Worm (Caenorhabditis elegans): Measurements from ENCODE around the gene F10C1.9.

Gene F10C1.9

ce11 chrII:5754168-5754567, 9.1 kb upstream of the F10C1.9 start, which contains the start of gene F10C1.8:
F10C1.8 (plus strand) TSS chrII:5754468.
- TF ChIP-seq unc-62 (GFP tag; optimal IDR thresholded peaks at IDR 0.05) = no peak

DNA sequence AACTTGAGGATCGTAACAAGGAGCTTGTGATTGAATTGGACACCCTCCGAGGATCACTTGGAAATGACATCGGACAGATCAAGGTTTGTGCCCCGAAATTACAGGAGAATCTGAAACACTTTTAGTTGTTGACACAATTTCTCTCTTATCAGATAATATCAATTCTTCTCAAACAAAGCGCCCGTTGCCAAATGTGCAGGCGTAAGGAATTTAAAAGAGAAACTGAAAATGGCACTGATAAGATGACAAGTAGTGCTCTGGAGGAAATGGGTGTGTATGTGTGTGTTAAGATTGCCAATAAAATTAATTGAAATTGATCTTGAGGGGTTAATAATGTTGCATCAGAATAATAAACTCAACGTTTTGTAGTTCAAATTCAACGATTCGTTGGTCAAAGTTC, 6.3 kb upstream of the F10C1.9 start:
- no peak for TF ChIP-seq unc-62 (GFP tag; optimal IDR thresholded peaks at IDR 0.05)

ce11 chrII:5749733-5750238, 4.7 kb upstream of the F10C1.9 start, which contains the start of gene ifb-2:
ifb-2 (plus strand) TSS chrII:5750188.
- TF ChIP-seq unc-62 (GFP tag; optimal IDR thresholded peaks at IDR 0.05) = no peak

- TF ChIP-seq unc-62 (GFP tag; optimal IDR thresholded peaks at IDR 0.05) = no peak
Observed at ce11 chrII:5748395-5748794, 3.3 kb upstream of the F10C1.9 start.

DNA sequence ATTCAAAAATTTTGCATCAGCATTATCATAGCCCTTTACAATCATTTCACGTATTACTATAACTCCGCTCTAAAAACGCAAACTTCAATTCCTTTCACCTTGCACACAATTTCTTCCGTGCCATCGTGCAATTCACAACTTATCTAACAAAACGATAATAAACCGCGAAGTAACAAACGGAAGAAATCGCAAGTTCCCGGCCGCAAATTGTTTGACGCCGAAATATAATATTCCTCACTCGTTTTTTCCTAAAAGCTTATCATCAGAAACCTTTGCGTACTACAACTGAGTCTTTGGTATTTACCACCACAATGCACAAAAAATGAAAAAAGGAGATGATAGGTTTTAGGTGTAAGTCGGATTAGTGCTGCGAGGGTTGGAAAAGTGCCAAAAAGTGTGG, 2.2 kb upstream of the F10C1.9 start:
- TF ChIP-seq unc-62 (GFP tag; optimal IDR thresholded peaks at IDR 0.05) = no peak

- TF ChIP-seq unc-62 (GFP tag; optimal IDR thresholded peaks at IDR 0.05) = no peak
Observed at ce11 chrII:5744342-5744741, 742 bp downstream of the F10C1.9 start.

- TF ChIP-seq unc-62 (GFP tag; optimal IDR thresholded peaks at IDR 0.05) = no peak
Observed at ce11 chrII:5742767-5743166, 2.3 kb downstream of the F10C1.9 start.

DNA sequence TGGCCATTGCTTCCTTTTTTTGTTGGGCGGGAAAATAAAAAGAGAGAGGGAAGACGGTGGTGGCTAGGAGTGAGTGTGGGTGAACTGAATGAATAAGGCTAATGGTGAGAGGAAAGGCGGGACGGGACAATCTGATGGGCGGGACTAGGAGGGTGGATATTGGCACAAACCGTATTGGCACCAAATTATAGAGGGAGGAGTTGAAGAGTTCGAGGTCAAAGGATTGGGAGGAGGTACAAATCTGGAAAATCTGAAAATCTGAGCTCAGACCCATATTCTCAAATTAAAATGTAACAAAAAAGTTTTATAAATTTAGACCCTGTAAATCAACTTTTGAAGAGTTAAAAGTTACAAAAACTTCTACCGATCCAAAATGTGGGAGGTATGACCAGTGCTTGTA, 6.3 kb downstream of the F10C1.9 start, which contains the start of gene hlh-14:
hlh-14 (minus strand) TSS at position 101 of the 400 bp plus-strand sequence.
- TF ChIP-seq unc-62 (GFP tag; optimal IDR thresholded peaks at IDR 0.05) = no peak

DNA sequence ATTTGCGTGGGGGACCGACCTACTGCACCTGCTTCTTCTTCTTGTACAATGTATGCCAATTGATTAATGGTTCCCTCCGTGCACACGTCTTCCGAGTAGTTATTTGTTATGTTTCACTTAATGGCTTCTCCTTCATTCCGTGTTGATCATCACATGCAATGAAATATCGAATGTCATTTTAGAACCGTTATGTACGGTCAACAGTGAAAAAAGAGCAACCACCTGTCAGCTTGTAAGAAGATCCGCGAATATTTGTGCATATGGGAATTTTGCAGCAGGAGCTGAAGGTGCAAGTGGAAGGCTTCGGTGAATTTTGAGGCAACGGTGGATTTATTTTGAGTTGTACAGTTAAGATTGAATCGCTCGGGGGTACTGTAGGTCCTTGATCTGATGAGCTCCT, 8.5 kb downstream of the F10C1.9 start:
- TF ChIP-seq unc-62 (GFP tag; optimal IDR thresholded peaks at IDR 0.05) = no peak

- TF ChIP-seq unc-62 (GFP tag; optimal IDR thresholded peaks at IDR 0.05) = no peak
Observed at ce11 chrII:5735744-5736143, 9.3 kb downstream of the F10C1.9 start.

ce11 chrII:5734883-5735282, 10.2 kb downstream of the F10C1.9 start:
- TF ChIP-seq unc-62 (GFP tag; optimal IDR thresholded peaks at IDR 0.05) = no peak

DNA sequence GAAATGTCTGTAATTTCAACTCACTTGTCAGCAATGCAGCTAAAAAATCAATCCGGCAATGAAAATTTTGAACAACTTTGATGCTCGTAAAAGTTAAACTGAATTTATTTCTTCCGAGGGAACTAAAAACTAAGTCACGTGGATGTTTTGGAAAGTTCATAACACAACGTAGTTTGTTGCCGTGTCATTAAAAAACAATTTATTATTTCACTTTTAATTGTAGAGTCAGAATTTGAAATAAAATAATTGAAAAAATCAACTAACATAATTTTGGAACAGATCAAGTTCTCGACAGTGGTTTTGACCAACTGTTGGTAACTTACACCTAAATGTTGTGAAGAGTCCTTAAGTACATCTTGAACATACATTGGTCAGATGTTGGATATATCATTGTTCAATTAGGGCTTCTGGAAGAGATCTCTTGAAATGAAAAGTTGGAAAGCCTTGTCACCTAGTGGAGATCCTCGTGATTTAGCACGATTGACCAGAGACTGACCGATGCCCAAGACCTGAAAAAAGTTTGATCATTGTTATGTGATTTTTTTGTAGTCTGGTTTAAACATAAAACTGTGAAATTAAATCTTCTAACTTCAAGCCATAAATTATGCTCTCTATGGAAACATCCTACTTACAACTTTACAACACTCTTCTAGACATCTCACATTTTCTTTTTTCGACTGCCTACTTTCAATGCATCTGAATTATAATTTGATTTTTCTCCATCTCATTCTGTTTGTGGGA, 14.6 kb downstream of the F10C1.9 start, which contains the start of the genes C18A3.7 and C18A3.11:
C18A3.7 (minus strand) TSS at position 101 of the 741 bp plus-strand sequence.
C18A3.11 (plus strand) TSS at position 691 of the 741 bp plus-strand sequence.
- no peak for TF ChIP-seq unc-62 (GFP tag; optimal IDR thresholded peaks at IDR 0.05)

- TF ChIP-seq unc-62 (GFP tag; optimal IDR thresholded peaks at IDR 0.05) = no peak
Observed at ce11 chrII:5727707-5728106, 17.4 kb downstream of the F10C1.9 start, which contains the start of gene rab-3. rab-3 (minus strand) TSS chrII:5727853.

DNA sequence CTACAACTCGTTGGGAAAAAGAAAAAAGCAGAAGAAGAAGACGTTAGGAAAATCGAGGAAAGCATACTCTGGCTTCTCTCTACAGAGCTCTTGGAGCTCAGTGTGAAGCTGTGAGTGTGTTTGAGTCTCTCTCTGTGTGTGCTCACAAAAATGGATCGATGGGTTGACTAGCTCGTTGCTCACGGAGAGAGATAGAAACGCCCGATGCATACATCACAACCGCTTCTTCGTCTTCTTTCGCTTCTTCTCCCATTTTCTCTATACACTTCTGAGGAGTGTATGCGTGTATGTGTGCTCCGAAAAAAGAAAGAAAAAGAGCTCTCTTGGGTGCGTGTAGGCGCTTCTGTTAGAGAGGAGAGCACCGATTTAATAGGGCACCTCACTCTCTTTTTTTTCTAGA, 20.0 kb downstream of the F10C1.9 start:
- TF ChIP-seq unc-62 (GFP tag; optimal IDR thresholded peaks at IDR 0.05) = no peak

DNA sequence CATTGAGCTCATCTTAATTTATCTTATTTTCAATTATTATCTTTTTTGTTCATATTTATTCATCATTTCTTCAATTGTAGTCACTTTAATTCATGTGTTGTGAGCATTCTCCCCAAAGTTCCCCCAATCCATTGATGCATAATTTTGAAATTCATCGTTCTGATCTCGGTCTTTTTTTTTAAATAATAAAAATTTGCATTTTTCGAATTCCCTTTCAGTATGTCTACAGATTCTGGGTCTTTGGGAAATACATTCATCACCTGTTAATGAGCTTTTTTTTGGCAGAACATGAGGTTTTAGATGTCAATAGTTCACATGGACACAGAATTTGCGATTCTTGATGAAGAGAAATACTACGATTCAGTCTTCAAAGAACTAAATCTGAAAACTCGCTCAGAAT, 25.2 kb downstream of the F10C1.9 start, which contains the start of gene damt-1:
damt-1 (plus strand) TSS at position 301 of the 400 bp plus-strand sequence.
- no peak for TF ChIP-seq unc-62 (GFP tag; optimal IDR thresholded peaks at IDR 0.05)

- TF ChIP-seq unc-62 (GFP tag; optimal IDR thresholded peaks at IDR 0.05) = no peak
Observed at ce11 chrII:5717831-5718230, 27.3 kb downstream of the F10C1.9 start, which contains the start of gene zipt-3. zipt-3 (plus strand) TSS chrII:5718131.
